Worm (Caenorhabditis elegans) whole organism, young adult: ENCODE measurements around the gene K09F6.10.
A peak's percentile ranks its signal among the peaks of the same experiment; 100 is the strongest.
"Not testable (repeated sequence)": the region's sequence is repeated elsewhere in the genome, so short reads cannot be mapped to it uniquely, and the experiment has no call there.

Experiments used
- B0261.1 ChIP-seq: sonication (generic microtip); optimal IDR thresholded peaks from 2 replicates; lab custom pipeline; 2016; ENCODE audit warnings: mild to moderate bottlenecking, missing genetic modification characterization, moderate library complexity, missing compliant biosample characterization
- B0336.3 ChIP-seq: fragments of 200-800 bp; sonication (Bioruptor generic); IDR thresholded peaks from 2 replicates; pipeline ENCODE4 v1.3.6; 2022; ENCODE audit warnings: missing genetic modification characterization, missing compliant biosample characterization
- D2030.7 ChIP-seq: fragments of 200-800 bp; sonication (Bioruptor generic); IDR thresholded peaks from 2 replicates; pipeline ENCODE4 v1.3.6; 2022; ENCODE audit warnings: missing genetic modification reagents, missing genetic modification characterization, missing compliant biosample characterization
- F22D6.2 ChIP-seq: sonication (generic microtip); optimal IDR thresholded peaks from 2 replicates; lab custom pipeline; 2016; ENCODE audit warnings: mild to moderate bottlenecking, missing genetic modification characterization, missing compliant biosample characterization
- F39B2.1 ChIP-seq: fragments of 200-800 bp; sonication (Bioruptor generic); IDR thresholded peaks from 2 replicates; pipeline ENCODE4 v1.3.6; 2022; ENCODE audit warnings: missing genetic modification reagents, missing genetic modification characterization, missing compliant biosample characterization
- F57A8.1 ChIP-seq: fragments of 200-800 bp; sonication (Bioruptor generic); optimal IDR thresholded peaks from 2 replicates; lab custom pipeline; 2018; ENCODE audit warnings: mild to moderate bottlenecking, missing genetic modification characterization, moderate library complexity, missing compliant biosample characterization
- K12H6.12 ChIP-seq: fragments of 200-800 bp; sonication (Bioruptor generic); optimal IDR thresholded peaks from 2 replicates; lab custom pipeline; 2018; ENCODE audit warnings: mild to moderate bottlenecking, missing genetic modification characterization, missing compliant biosample characterization
- T07F8.4 ChIP-seq: sonication (generic microtip); optimal IDR thresholded peaks from 2 replicates; lab custom pipeline; 2016; ENCODE audit warnings: mild to moderate bottlenecking, missing genetic modification characterization, moderate library complexity, missing compliant biosample characterization
- T26A5.8 ChIP-seq: sonication (generic microtip); optimal IDR thresholded peaks from 2 replicates; lab custom pipeline; 2016; ENCODE audit warnings: missing genetic modification characterization, missing compliant biosample characterization
- Y56A3A.18 ChIP-seq: fragments of 200-800 bp; sonication (Bioruptor generic); IDR thresholded peaks from 2 replicates; pipeline ENCODE4 v1.3.6; 2022; ENCODE audit warnings: missing genetic modification reagents, missing genetic modification characterization, missing compliant biosample characterization
- Y67H2A.10 ChIP-seq: fragments of 200-800 bp; sonication (Bioruptor generic); conservative IDR thresholded peaks from 2 replicates; pipeline ENCODE4 v1.3.6; 2022; ENCODE audit warnings: missing genetic modification reagents, missing genetic modification characterization, missing compliant biosample characterization
- Y95B8A.8 ChIP-seq: fragments of 200-800 bp; sonication (Bioruptor generic); IDR thresholded peaks from 2 replicates; pipeline ENCODE4 v1.3.6; 2022; ENCODE audit warnings: missing genetic modification reagents, missing genetic modification characterization, missing compliant biosample characterization
- aptf-3 ChIP-seq: fragments of 200-800 bp; sonication (Bioruptor generic); IDR thresholded peaks from 2 replicates; pipeline ENCODE4 v1.3.6; 2022; ENCODE audit warnings: missing genetic modification characterization, missing compliant biosample characterization
- atf-7 ChIP-seq: sonication (generic microtip); optimal IDR thresholded peaks from 2 replicates; lab custom pipeline; 2017; ENCODE audit warnings: mild to moderate bottlenecking, missing genetic modification characterization, missing compliant biosample characterization
- athp-1 ChIP-seq: sonication (generic microtip); optimal IDR thresholded peaks from 2 replicates; lab custom pipeline; 2017; ENCODE audit warnings: mild to moderate bottlenecking, missing genetic modification characterization, missing compliant biosample characterization
- attf-6 ChIP-seq: fragments of 200-800 bp; sonication (Bioruptor generic); IDR thresholded peaks from 2 replicates; pipeline ENCODE4 v1.3.6; 2022; ENCODE audit warnings: missing genetic modification reagents, missing genetic modification characterization, missing compliant biosample characterization
- bed-1 ChIP-seq: fragments of 200-800 bp; sonication (Bioruptor generic); IDR thresholded peaks from 2 replicates; pipeline ENCODE4 v1.3.6; 2022; ENCODE audit warnings: missing genetic modification reagents, missing genetic modification characterization, missing compliant biosample characterization
- bed-2 ChIP-seq: fragments of 200-800 bp; sonication (Bioruptor generic); IDR thresholded peaks from 2 replicates; pipeline ENCODE4 v1.3.6; 2022; ENCODE audit warnings: missing genetic modification reagents, missing genetic modification characterization, missing compliant biosample characterization
- ceh-58 ChIP-seq: fragments of 200-800 bp; sonication (Bioruptor generic); IDR thresholded peaks from 2 replicates; pipeline ENCODE4 v1.3.6; 2022; ENCODE audit warnings: missing genetic modification characterization, missing compliant biosample characterization
- egl-44 ChIP-seq: fragments of 200-800 bp; sonication (Bioruptor generic); IDR thresholded peaks from 2 replicates; pipeline ENCODE4 v1.3.6; 2022; ENCODE audit warnings: missing genetic modification reagents, missing genetic modification characterization, missing compliant biosample characterization
- egrh-3 ChIP-seq: fragments of 200-800 bp; sonication (Bioruptor generic); IDR thresholded peaks from 2 replicates; pipeline ENCODE4 v1.3.6; 2022; ENCODE audit warnings: missing genetic modification reagents, missing genetic modification characterization, missing compliant biosample characterization
- fkh-3 ChIP-seq: sonication (generic microtip); optimal IDR thresholded peaks from 2 replicates; lab custom pipeline; 2016; ENCODE audit warnings: mild to moderate bottlenecking, missing genetic modification characterization, missing compliant biosample characterization
- hlh-12 ChIP-seq: sonication (generic microtip); optimal IDR thresholded peaks from 2 replicates; lab custom pipeline; 2016; ENCODE audit warnings: missing genetic modification characterization, missing compliant biosample characterization
- hlh-26 ChIP-seq: fragments of 200-800 bp; sonication (Bioruptor generic); conservative IDR thresholded peaks from 2 replicates; pipeline ENCODE4 v1.3.6; 2022; ENCODE audit warnings: missing genetic modification reagents, missing genetic modification characterization, missing compliant biosample characterization
- hmg-20 ChIP-seq: fragments of 200-800 bp; sonication (Bioruptor generic); IDR thresholded peaks from 2 replicates; pipeline ENCODE4 v1.3.6; 2022; ENCODE audit warnings: missing genetic modification reagents, missing genetic modification characterization, missing compliant biosample characterization
- let-526 ChIP-seq: fragments of 200-800 bp; sonication (Bioruptor generic); IDR thresholded peaks from 2 replicates; pipeline ENCODE4 v1.3.6; 2022; ENCODE audit warnings: missing genetic modification reagents, missing genetic modification characterization, missing compliant biosample characterization
- let-607 ChIP-seq, 2 experiments: fragments of 200-800 bp in 1 of 2; sonication (Bioruptor generic) in 1 of 2; sonication (generic microtip) in 1 of 2; optimal IDR thresholded peaks; 2 replicates each; lab custom pipeline; 2016 to 2018; ENCODE audit warnings: mild to moderate bottlenecking in 2 of 2, missing compliant biosample characterization in 2 of 2, missing genetic modification characterization in 2 of 2, moderate library complexity in 2 of 2, missing genotype in 1 of 2
- lin-26 ChIP-seq: fragments of 200-800 bp; sonication (Bioruptor generic); IDR thresholded peaks from 2 replicates; pipeline ENCODE4 v1.3.6; 2022; ENCODE audit warnings: missing genetic modification reagents, missing genetic modification characterization, missing compliant biosample characterization
- mcd-1 ChIP-seq: fragments of 200-800 bp; sonication (Bioruptor generic); IDR thresholded peaks from 2 replicates; pipeline ENCODE4 v1.3.6; 2022; ENCODE audit warnings: missing genetic modification reagents, missing genetic modification characterization, missing compliant biosample characterization
- mxl-1 ChIP-seq: sonication (generic microtip); optimal IDR thresholded peaks from 2 replicates; lab custom pipeline; 2016; ENCODE audit warnings: missing genetic modification characterization, missing compliant biosample characterization
- nhr-27 ChIP-seq: fragments of 200-800 bp; sonication (Bioruptor generic); optimal IDR thresholded peaks from 2 replicates; lab custom pipeline; 2018; ENCODE audit warnings: mild to moderate bottlenecking, missing genetic modification characterization, moderate library complexity, missing compliant biosample characterization
- nhr-80 ChIP-seq: sonication (generic microtip); optimal IDR thresholded peaks from 2 replicates; lab custom pipeline; 2016; ENCODE audit warnings: missing genetic modification characterization, missing compliant biosample characterization
- nhr-90 ChIP-seq: sonication (generic microtip); optimal IDR thresholded peaks from 2 replicates; lab custom pipeline; 2016; ENCODE audit warnings: missing genotype, mild to moderate bottlenecking, missing genetic modification characterization, missing compliant biosample characterization
- pbrm-1 ChIP-seq: fragments of 200-800 bp; sonication (Bioruptor generic); IDR thresholded peaks from 2 replicates; pipeline ENCODE4 v1.3.6; 2022; ENCODE audit warnings: missing genetic modification reagents, missing genetic modification characterization, missing compliant biosample characterization
- rec-8 ChIP-seq, 2 experiments: sonication (generic microtip); optimal IDR thresholded peaks; 2 replicates each; lab custom pipeline; 2016; ENCODE audit warnings: mild to moderate bottlenecking in 2 of 2, missing genetic modification characterization in 2 of 2, missing genetic modification reagents in 2 of 2, missing genotype in 2 of 2, missing biosample characterization in 1 of 2, missing compliant biosample characterization in 1 of 2, moderate library complexity in 1 of 2
- repo-1 ChIP-seq: sonication (generic microtip); optimal IDR thresholded peaks from 2 replicates; lab custom pipeline; 2017; ENCODE audit warnings: mild to moderate bottlenecking, missing genetic modification characterization, missing compliant biosample characterization
- sdz-38 ChIP-seq: sonication (generic microtip); optimal IDR thresholded peaks from 2 replicates; lab custom pipeline; 2016; ENCODE audit warnings: missing genotype, missing genetic modification characterization, missing compliant biosample characterization
- zfh-2 ChIP-seq: fragments of 200-800 bp; sonication (Bioruptor generic); conservative IDR thresholded peaks from 2 replicates; pipeline ENCODE4 v1.3.6; 2022; ENCODE audit warnings: missing genetic modification reagents, missing genetic modification characterization, missing compliant biosample characterization
- zim-3 ChIP-seq: sonication (generic microtip); optimal IDR thresholded peaks from 2 replicates; lab custom pipeline; 2017; ENCODE audit warnings: mild to moderate bottlenecking, missing genetic modification characterization, moderate library complexity, missing compliant biosample characterization

The K09F6.10 gene

ce11 chrII:2277418-2277817 lies 11.3 kb downstream of the K09F6.10 start, which contains the start of gene K09F6.15:
Gene K09F6.15 (minus strand): TSS chrII:2277518.
- TF ChIP-seq B0261.1 (tag; lab: Kevin White, UChicago) (no peak), F57A8.1 (no peak), athp-1 (tag; lab: Kevin White, UChicago) (no peak), zim-3 (no peak), atf-7 (tag; lab: Kevin White, UChicago) (no peak), bed-2 (GFP tag; lab: Robert Waterston, UW) (no peak), let-526 (GFP tag; lab: Robert Waterston, UW) (no peak), mcd-1 (GFP tag; lab: Robert Waterston, UW) (no peak), rec-8 (tag; optimal IDR thresholded peaks at IDR 0.05; lab: Kevin White, UChicago) (no peak), mxl-1 (tag; lab: Kevin White, UChicago) (no peak), hlh-12 (tag; lab: Kevin White, UChicago) (no peak), let-607 (tag; optimal IDR thresholded peaks at IDR 0.05; lab: Kevin White, UChicago) (no peak), aptf-3 (no peak), T26A5.8 (tag; lab: Kevin White, UChicago) (no peak), T07F8.4 (tag; lab: Kevin White, UChicago) (no peak), nhr-90 (tag; lab: Kevin White, UChicago) (no peak), K12H6.12 (tag; lab: Kevin White, UChicago) (no peak)

- TF ChIP-seq nhr-90 (tag; lab: Kevin White, UChicago): no peak
- TF ChIP-seq T07F8.4 (tag; lab: Kevin White, UChicago): no peak
- no peak for TF ChIP-seq egl-44
- no peak for TF ChIP-seq Y56A3A.18 (GFP tag; lab: Robert Waterston, UW)
- no peak for TF ChIP-seq F22D6.2
- TF ChIP-seq fkh-3 (tag; lab: Kevin White, UChicago): no peak
- TF ChIP-seq zfh-2: peak; percentile 86
- no peak for TF ChIP-seq nhr-80 (tag; lab: Kevin White, UChicago)
- TF ChIP-seq aptf-3: no peak
- no peak for TF ChIP-seq sdz-38 (tag; lab: Kevin White, UChicago)
- no peak for TF ChIP-seq Y95B8A.8 (GFP tag; lab: Robert Waterston, UW)
- TF ChIP-seq repo-1 (tag; lab: Kevin White, UChicago): no peak
- TF ChIP-seq Y67H2A.10: no peak
- no peak for TF ChIP-seq hmg-20 (GFP tag; lab: Robert Waterston, UW)
- TF ChIP-seq ceh-58 (GFP tag; lab: Robert Waterston, UW): no peak
- TF ChIP-seq egrh-3 (GFP tag; lab: Robert Waterston, UW): peak; percentile 67; the same call in 1 of the 2 replicates
- TF ChIP-seq F39B2.1 (GFP tag; lab: Robert Waterston, UW): no peak
- no peak for TF ChIP-seq zim-3
- 0 out of 2 replicates have a peak, but pooled peaks have one; percentile 25 for TF ChIP-seq B0336.3 (GFP tag; lab: Robert Waterston, UW)
- no peak for TF ChIP-seq nhr-27 (tag; lab: Kevin White, UChicago)
- TF ChIP-seq attf-6 (GFP tag; lab: Robert Waterston, UW): no peak
- TF ChIP-seq mcd-1 (GFP tag; lab: Robert Waterston, UW): peak; percentile 29; the same call in 1 of the 2 replicates
- TF ChIP-seq bed-1 (GFP tag; lab: Robert Waterston, UW): no peak
- TF ChIP-seq hlh-26: no peak
- TF ChIP-seq, all 124 proteins: peak for 4
These were observed 14.9 kb downstream of the K09F6.10 start for ce11 chrII:2273750-2274149.

DNA sequence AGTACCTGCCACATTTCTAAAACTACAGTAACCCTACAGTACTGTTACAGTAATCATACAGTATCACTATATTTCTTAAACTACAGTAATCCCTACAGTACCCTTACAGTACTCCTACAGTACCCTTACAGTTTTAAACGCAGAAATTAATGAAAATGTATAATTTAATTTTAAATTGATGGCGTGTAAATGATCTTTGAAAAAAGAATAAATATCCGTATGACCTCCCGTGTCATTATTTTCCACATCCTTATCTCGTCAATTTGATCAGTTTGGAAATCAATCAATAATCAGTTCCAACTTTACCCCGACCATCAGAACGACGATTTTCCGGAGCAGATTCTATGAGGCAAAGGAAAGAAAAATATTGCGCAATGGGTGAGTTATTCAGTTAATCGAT lies 33.8 kb downstream of the K09F6.10 start, which contains the start of gene K09F6.3:
TSS of gene K09F6.3 (plus strand) at position 301 of the 400 bp plus-strand sequence.
- TF ChIP-seq D2030.7, lin-26, pbrm-1 (GFP tag; lab: Robert Waterston, UW): not testable (repeated sequence)
